Fruit fly (Drosophila melanogaster): ENCODE data around the gene P58IPK.

- TF ChIP-seq psq (optimal IDR thresholded peaks at IDR 0.05) (no peak), CG8478 (optimal IDR thresholded peaks at IDR 0.05) (no peak), Dll (optimal IDR thresholded peaks at IDR 0.05) (no peak)
These were observed 20.8 kb upstream of the P58IPK start, which contains the start of gene CG16789 for dm6 chr3R:9565895-9566294.
